Fruit fly (Drosophila melanogaster): ENCODE results near the gene mkg-p.

The mkg-p gene

dm6 chr3L:8405123-8405522 lies at the start of gene mkg-p, which contains the start of the genes Tpt and CG13667 (continued):
- TF ChIP-seq Rfx (GFP tag; IDR thresholded peaks at IDR 0.05) (no peak), onecut (GFP tag; IDR thresholded peaks at IDR 0.05) (no peak), CG1529 (GFP tag; optimal IDR thresholded peaks at IDR 0.05) (no peak), CG10543 (GFP tag; optimal IDR thresholded peaks at IDR 0.05) (no peak), CG9437 (GFP tag; optimal IDR thresholded peaks at IDR 0.05) (no peak), grn (GFP tag; optimal IDR thresholded peaks at IDR 0.05) (no peak), crp (GFP tag; optimal IDR thresholded peaks at IDR 0.05) (peak in 1 of 2 experiments; percentile 16), CG8281 (tag; optimal IDR thresholded peaks at IDR 0.05) (no peak), HmgD (GFP tag; optimal IDR thresholded peaks at IDR 0.05) (peak; percentile 49), CG12659 (GFP tag; optimal IDR thresholded peaks at IDR 0.05) (peak; percentile 82), unc-4 (GFP tag; IDR thresholded peaks at IDR 0.05; ENCODE audit: partially characterized antibody) (peak; percentile 87), Lpt (GFP tag; optimal IDR thresholded peaks at IDR 0.05) (no peak), nerfin-2 (GFP tag; IDR thresholded peaks at IDR 0.05; ENCODE audit: partially characterized antibody) (no peak; the same call in 1 of the 2 replicates), Myb (GFP tag; optimal IDR thresholded peaks at IDR 0.05) (peak; percentile 33), Ets65A (GFP tag) (no peak), CG8388 (GFP tag; optimal IDR thresholded peaks at IDR 0.05) (no peak), chinmo (GFP tag; IDR thresholded peaks at IDR 0.05; ENCODE audit: partially characterized antibody) (peak; percentile 97; the same call in 3 of the 4 replicates), Taf1 (GFP tag; IDR thresholded peaks at IDR 0.05) (no peak), Bteb2 (GFP tag; optimal IDR thresholded peaks at IDR 0.05) (no peak), CG5953 (GFP tag; IDR thresholded peaks at IDR 0.05) (no peak), CG33213 (GFP tag; optimal IDR thresholded peaks at IDR 0.05) (peak; percentile 27), CG15073 (GFP tag; optimal IDR thresholded peaks at IDR 0.05) (no peak), croc (GFP tag; conservative IDR thresholded peaks at IDR 0.05) (no peak), btn (GFP tag; optimal IDR thresholded peaks at IDR 0.05) (no peak), amos (GFP tag; IDR thresholded peaks at IDR 0.05; ENCODE audit: partially characterized antibody) (peak; percentile 91), abd-A (tag; optimal IDR thresholded peaks at IDR 0.05) (no peak), Sry-β (GFP tag; optimal IDR thresholded peaks at IDR 0.05) (peak; percentile 52), her (GFP tag; optimal IDR thresholded peaks at IDR 0.05) (no peak), CG32532 (GFP tag; IDR thresholded peaks at IDR 0.05) (no peak), CG5245 (GFP tag; optimal IDR thresholded peaks at IDR 0.05) (no peak), hb (GFP tag; IDR thresholded peaks at IDR 0.05; ENCODE audit: partially characterized antibody) (peak; percentile 71), Gsc (GFP tag; IDR thresholded peaks at IDR 0.05) (no peak), tap (tag; optimal IDR thresholded peaks at IDR 0.05) (no peak), CG30020 (tag; optimal IDR thresholded peaks at IDR 0.05) (peak; percentile 74), da (GFP tag; optimal IDR thresholded peaks at IDR 0.05) (no peak), CG13424 (tag; optimal IDR thresholded peaks at IDR 0.05) (no peak), sob (GFP tag; IDR thresholded peaks at IDR 0.05) (peak; percentile 51; the same call in 1 of the 2 replicates), CG11560 (tag; IDR thresholded peaks at IDR 0.05) (peak; percentile 72; the same call in 1 of the 3 replicates), CG7987 (GFP tag; optimal IDR thresholded peaks at IDR 0.05) (no peak), YL-1 (GFP tag; optimal IDR thresholded peaks at IDR 0.05) (peak; percentile 90), gce (GFP tag; IDR thresholded peaks at IDR 0.05) (no peak), NFAT (GFP tag; IDR thresholded peaks at IDR 0.05) (no peak), CG10462 (GFP tag; optimal IDR thresholded peaks at IDR 0.05) (no peak), sim (GFP tag; IDR thresholded peaks at IDR 0.05) (no peak), D19B (GFP tag; optimal IDR thresholded peaks at IDR 0.05) (no peak), CHES-1-like (GFP tag; optimal IDR thresholded peaks at IDR 0.05) (peak; percentile 81), CG6689 (GFP tag; IDR thresholded peaks at IDR 0.05) (no peak), lmd (GFP tag; IDR thresholded peaks at IDR 0.05) (no peak), Optix (GFP tag; IDR thresholded peaks at IDR 0.05) (no peak), CG18262 (tag; optimal IDR thresholded peaks at IDR 0.05) (no peak), CG12071 (GFP tag; optimal IDR thresholded peaks at IDR 0.05) (no peak), CG16815 (GFP tag; optimal IDR thresholded peaks at IDR 0.05) (no peak)

Data from whole organism, embryonic.